Fruit fly (Drosophila melanogaster) whole organism, embryonic: Measurements from ENCODE around the gene mld.
A peak's percentile ranks its signal among the peaks of the same experiment; 100 is the strongest.

Experiments
- Ada2b ChIP-seq: fragments of 200-800 bp; sonication (Bioruptor generic); IDR thresholded peaks from 2 replicates; pipeline ENCODE4 v1.3.6; 2022; ENCODE audit warnings: missing biosample characterization, missing genetic modification characterization
- Atf-2 ChIP-seq: fragments of 200-800 bp; sonication (Bioruptor generic); optimal IDR thresholded peaks from 2 replicates; lab custom pipeline; 2016; ENCODE audit warnings: missing biosample characterization, missing genetic modification characterization
- Bteb2 ChIP-seq: fragments of 200-800 bp; sonication (Bioruptor generic); optimal IDR thresholded peaks from 2 replicates; lab custom pipeline; 2016; ENCODE audit warnings: missing biosample characterization, missing genetic modification characterization
- CG10147 ChIP-seq: fragments of 200-800 bp; sonication (Bioruptor generic); optimal IDR thresholded peaks from 2 replicates; lab custom pipeline; 2019; ENCODE audit warnings: missing biosample characterization, mild to moderate bottlenecking, missing genetic modification characterization, moderate library complexity
- CG10321 ChIP-seq: fragments of 200-800 bp; sonication (Bioruptor generic); IDR thresholded peaks from 2 replicates; pipeline ENCODE4 v1.3.6; 2022; ENCODE audit warnings: missing biosample characterization, missing genetic modification characterization
- CG11085 ChIP-seq: fragments of 200-800 bp; sonication (Bioruptor generic); IDR thresholded peaks from 2 replicates; pipeline ENCODE4 v1.3.6; 2022; ENCODE audit warnings: missing biosample characterization, missing genetic modification characterization
- CG13287 ChIP-seq: fragments of 200-800 bp; sonication (Bioruptor generic); IDR thresholded peaks from 2 replicates; pipeline ENCODE4 v1.3.6; 2022; ENCODE audit warnings: missing biosample characterization, missing genetic modification characterization; ENCODE audit not compliant: partially characterized antibody
- CG13424 ChIP-seq: fragments of 200-800 bp; sonication (Bioruptor generic); optimal IDR thresholded peaks from 2 replicates; lab custom pipeline; 2019; ENCODE audit warnings: missing biosample characterization, mild to moderate bottlenecking, missing genetic modification characterization, moderate library complexity
- CG14014 ChIP-seq: fragments of 200-800 bp; sonication (Bioruptor generic); IDR thresholded peaks from 2 replicates; pipeline ENCODE4 v1.3.6; 2022; ENCODE audit warnings: missing biosample characterization, missing genetic modification characterization
- CG14860 ChIP-seq: fragments of 200-800 bp; sonication (Bioruptor generic); IDR thresholded peaks from 3 replicates; pipeline ENCODE4 v1.3.6; 2022; ENCODE audit warnings: missing biosample characterization, missing genetic modification characterization; ENCODE audit not compliant: partially characterized antibody
- CG17359 ChIP-seq: fragments of 200-800 bp; sonication (Bioruptor generic); optimal IDR thresholded peaks from 3 replicates; lab custom pipeline; 2018; ENCODE audit warnings: missing biosample characterization, mild to moderate bottlenecking, missing genetic modification characterization, moderate library complexity
- CG17829 ChIP-seq: fragments of 200-800 bp; optimal IDR thresholded peaks from 2 replicates; lab custom pipeline; 2019; ENCODE audit warnings: missing biosample characterization, mild to moderate bottlenecking, missing genetic modification characterization, moderate library complexity
- CG18764 ChIP-seq: fragments of 200-800 bp; sonication (Bioruptor generic); optimal IDR thresholded peaks from 3 replicates; lab custom pipeline; 2016; ENCODE audit warnings: missing biosample characterization, missing genetic modification characterization
- CG34376 ChIP-seq: fragments of 200-800 bp; sonication (Bioruptor generic); optimal IDR thresholded peaks from 2 replicates; lab custom pipeline; 2018; ENCODE audit warnings: missing biosample characterization, mild to moderate bottlenecking, missing genetic modification characterization
- CG7556 ChIP-seq: fragments of 200-800 bp; sonication (Bioruptor generic); optimal IDR thresholded peaks from 2 replicates; lab custom pipeline; 2017; ENCODE audit warnings: missing biosample characterization, mild to moderate bottlenecking, missing genetic modification characterization
- CG7987 ChIP-seq: fragments of 200-800 bp; sonication (Bioruptor generic); optimal IDR thresholded peaks from 2 replicates; lab custom pipeline; 2018; ENCODE audit warnings: missing biosample characterization, mild to moderate bottlenecking, missing genetic modification characterization, moderate library complexity
- CG8290 ChIP-seq, 3 experiments: fragments of 200-800 bp; sonication (Bioruptor generic); optimal IDR thresholded peaks; 2 replicates each; lab custom pipeline; 2016 to 2019; ENCODE audit warnings: missing biosample characterization in 3 of 3, missing genetic modification characterization in 3 of 3, mild to moderate bottlenecking in 2 of 3, moderate library complexity in 1 of 3
- CG9437 ChIP-seq: fragments of 200-800 bp; sonication (Bioruptor generic); optimal IDR thresholded peaks from 2 replicates; lab custom pipeline; 2018; ENCODE audit warnings: missing biosample characterization, mild to moderate bottlenecking, missing genetic modification characterization
- Camta ChIP-seq: fragments of 200-800 bp; sonication (Bioruptor generic); optimal IDR thresholded peaks from 2 replicates; lab custom pipeline; 2016; ENCODE audit warnings: missing biosample characterization, missing genetic modification characterization
- Chrac-16 ChIP-seq: fragments of 200-800 bp; sonication (Bioruptor generic); optimal IDR thresholded peaks from 3 replicates; lab custom pipeline; 2016; ENCODE audit warnings: missing biosample characterization, missing genetic modification characterization
- Deaf1 ChIP-seq: fragments of 200-800 bp; optimal IDR thresholded peaks from 3 replicates; lab custom pipeline; 2019; ENCODE audit warnings: missing biosample characterization, mild to moderate bottlenecking, missing genetic modification characterization, moderate library complexity
- Dll ChIP-seq: fragments of 200-800 bp; sonication (Bioruptor generic); IDR thresholded peaks from 4 replicates; pipeline ENCODE4 v1.3.6; 2022; ENCODE audit warnings: missing biosample characterization, missing genetic modification characterization; ENCODE audit not compliant: partially characterized antibody
- Dref ChIP-seq: fragments of 200-800 bp; sonication (Bioruptor generic); IDR thresholded peaks from 2 replicates; pipeline ENCODE4 v1.3.6; 2022; ENCODE audit warnings: missing biosample characterization, missing genetic modification characterization
- E2f2 ChIP-seq: fragments of 200-800 bp; sonication (Bioruptor generic); IDR thresholded peaks from 2 replicates; pipeline ENCODE4 v1.3.6; 2022; ENCODE audit warnings: missing biosample characterization, missing genetic modification characterization
- Ets97D ChIP-seq: fragments of 200-800 bp; sonication (Bioruptor generic); optimal IDR thresholded peaks from 3 replicates; lab custom pipeline; 2016; ENCODE audit warnings: missing biosample characterization, missing genetic modification characterization
- H15 ChIP-seq: fragments of 200-800 bp; sonication (Bioruptor generic); IDR thresholded peaks from 3 replicates; pipeline ENCODE4 v1.3.6; 2022; ENCODE audit warnings: missing biosample characterization, missing genetic modification characterization
- Hand ChIP-seq: fragments of 200-800 bp; sonication (Bioruptor generic); optimal IDR thresholded peaks from 2 replicates; lab custom pipeline; 2017; ENCODE audit warnings: mild to moderate bottlenecking, missing biosample characterization, missing genetic modification reagents, missing genetic modification characterization
- Max ChIP-seq: fragments of 200-800 bp; sonication (Bioruptor generic); optimal IDR thresholded peaks from 2 replicates; lab custom pipeline; 2016; ENCODE audit warnings: missing biosample characterization, mild to moderate bottlenecking, missing genetic modification characterization
- btn ChIP-seq: fragments of 200-800 bp; sonication (Bioruptor generic); optimal IDR thresholded peaks from 2 replicates; lab custom pipeline; 2016; ENCODE audit warnings: missing biosample characterization, missing genetic modification characterization
- chm ChIP-seq: fragments of 200-800 bp; sonication (Bioruptor generic); IDR thresholded peaks from 2 replicates; pipeline ENCODE4 v1.3.6; 2022; ENCODE audit warnings: missing biosample characterization, missing genetic modification characterization
- crp ChIP-seq, 2 experiments: fragments of 200-800 bp; sonication (Bioruptor generic); optimal IDR thresholded peaks; 2 replicates in 1 of 2; 3 replicates in 1 of 2; lab custom pipeline; 2017; ENCODE audit warnings: missing biosample characterization in 2 of 2, missing genetic modification characterization in 2 of 2, mild to moderate bottlenecking in 1 of 2, moderate library complexity in 1 of 2
- disco-r ChIP-seq: fragments of 200-800 bp; sonication (Bioruptor generic); optimal IDR thresholded peaks from 2 replicates; lab custom pipeline; 2016; ENCODE audit warnings: missing biosample characterization, missing genetic modification characterization
- fd3F ChIP-seq: fragments of 200-800 bp; sonication (Bioruptor generic); optimal IDR thresholded peaks from 2 replicates; lab custom pipeline; 2018; ENCODE audit warnings: missing biosample characterization, mild to moderate bottlenecking, missing genetic modification characterization, moderate library complexity
- ftz-f1 ChIP-seq: fragments of 200-800 bp; sonication (Bioruptor generic); optimal IDR thresholded peaks from 2 replicates; lab custom pipeline; 2016; ENCODE audit warnings: missing biosample characterization, missing genetic modification characterization
- ind ChIP-seq: fragments of 200-800 bp; sonication (Bioruptor generic); optimal IDR thresholded peaks from 3 replicates; lab custom pipeline; 2016; ENCODE audit warnings: missing biosample characterization, missing genetic modification characterization
- kah ChIP-seq: fragments of 200-800 bp; sonication (Bioruptor generic); optimal IDR thresholded peaks from 2 replicates; lab custom pipeline; 2018; ENCODE audit warnings: missing biosample characterization, mild to moderate bottlenecking, missing genetic modification characterization
- kni ChIP-seq: fragments of 200-800 bp; sonication (Bioruptor generic); optimal IDR thresholded peaks from 3 replicates; lab custom pipeline; 2017; ENCODE audit warnings: mild to moderate bottlenecking, missing biosample characterization, missing genetic modification reagents, missing genetic modification characterization
- lola ChIP-seq, 3 experiments: fragments of >200 bp in 2 of 3; fragments of 200-800 bp in 1 of 3; sonication (Bioruptor generic) in 1 of 3; optimal IDR thresholded peaks; 2 replicates each; lab custom pipeline; 2017 to 2019; ENCODE audit warnings: missing biosample characterization in 3 of 3, missing genetic modification characterization in 3 of 3, mild to moderate bottlenecking in 1 of 3, moderate library complexity in 1 of 3
- mam ChIP-seq: fragments of 200-800 bp; sonication (Bioruptor generic); optimal IDR thresholded peaks from 3 replicates; lab custom pipeline; 2016; ENCODE audit warnings: missing biosample characterization, missing genetic modification characterization
- oc ChIP-seq: fragments of 200-800 bp; sonication (Bioruptor generic); optimal IDR thresholded peaks from 2 replicates; lab custom pipeline; 2018; ENCODE audit warnings: missing biosample characterization, mild to moderate bottlenecking, missing genetic modification characterization, moderate library complexity
- org-1 ChIP-seq: fragments of 200-800 bp; sonication (Bioruptor generic); optimal IDR thresholded peaks from 2 replicates; lab custom pipeline; 2017; ENCODE audit warnings: missing biosample characterization, missing genetic modification characterization
- pnt ChIP-seq: fragments of 200-800 bp; sonication (Bioruptor generic); optimal IDR thresholded peaks from 3 replicates; lab custom pipeline; 2016; ENCODE audit warnings: missing biosample characterization, missing genetic modification characterization
- pum ChIP-seq: fragments of 200-800 bp; sonication (Bioruptor generic); optimal IDR thresholded peaks from 2 replicates; lab custom pipeline; 2016; ENCODE audit warnings: missing biosample characterization, missing genetic modification characterization
- rib ChIP-seq: fragments of 200-800 bp; sonication (Bioruptor generic); IDR thresholded peaks from 2 replicates; pipeline ENCODE4 v1.3.6; 2022; ENCODE audit warnings: missing biosample characterization, missing genetic modification characterization
- sens ChIP-seq: fragments of 200-800 bp; sonication (Bioruptor generic); peaks from one replicate; lab custom pipeline; 2016; ENCODE audit warnings: missing biosample characterization, missing genetic modification characterization
- seq ChIP-seq: fragments of 200-800 bp; sonication (Bioruptor generic); IDR thresholded peaks from 2 replicates; pipeline ENCODE4 v1.3.6; 2022; ENCODE audit warnings: missing biosample characterization, missing genetic modification characterization
- slbo ChIP-seq: fragments of 200-800 bp; sonication (Bioruptor generic); IDR thresholded peaks from 2 replicates; pipeline ENCODE4 v1.3.6; 2022; ENCODE audit warnings: missing biosample characterization, missing genetic modification characterization
- sna ChIP-seq: fragments of 200-800 bp; sonication (Bioruptor generic); IDR thresholded peaks from 2 replicates; pipeline ENCODE4 v1.3.6; 2022; ENCODE audit warnings: missing biosample characterization, missing genetic modification characterization; ENCODE audit not compliant: partially characterized antibody
- tna ChIP-seq: fragments of 200-800 bp; sonication (Bioruptor generic); IDR thresholded peaks from 2 replicates; pipeline ENCODE4 v1.3.6; 2022; ENCODE audit warnings: missing biosample characterization, missing genetic modification characterization; ENCODE audit not compliant: partially characterized antibody
- tup ChIP-seq: fragments of 200-800 bp; sonication (Bioruptor generic); optimal IDR thresholded peaks from 2 replicates; lab custom pipeline; 2016; ENCODE audit warnings: missing biosample characterization, mild to moderate bottlenecking, missing genetic modification characterization, moderate library complexity
- tx ChIP-seq: fragments of 200-800 bp; sonication (Bioruptor generic); optimal IDR thresholded peaks from 2 replicates; lab custom pipeline; 2016; ENCODE audit warnings: missing biosample characterization, missing genetic modification characterization

The mld gene

dm6 chr3R:24582669-24582995 is 2.8 kb upstream of the mld start, which contains the start of gene REPTOR (continued):
- TF ChIP-seq Deaf1: peak; percentile 15
- TF ChIP-seq sna (GFP tag; lab: Robert Waterston, UW): no peak
- TF ChIP-seq H15 (GFP tag; lab: Robert Waterston, UW): no peak
- no peak for TF ChIP-seq CG11085
- TF ChIP-seq kah: peak; percentile 75
- no peak for TF ChIP-seq Hand (GFP tag; lab: Kevin White, UChicago)
- TF ChIP-seq crp (GFP tag; optimal IDR thresholded peaks at IDR 0.05; lab: Kevin White, UChicago): peak in 1 of 2 experiments; percentile 35
- TF ChIP-seq Ets97D (GFP tag; lab: Kevin White, UChicago): peak; percentile 44
- peak; percentile 16 for TF ChIP-seq CG10147 (GFP tag; lab: Kevin White, UChicago)
- TF ChIP-seq CG17829 (tag; lab: Kevin White, UChicago): peak; percentile 63
- TF ChIP-seq ftz-f1 (GFP tag; lab: Kevin White, UChicago): peak; percentile 25
- TF ChIP-seq chm (GFP tag; lab: Robert Waterston, UW): no peak
- no peak for TF ChIP-seq Ada2b (GFP tag; lab: Robert Waterston, UW)
- TF ChIP-seq org-1 (GFP tag; lab: Kevin White, UChicago): no peak
- no peak for TF ChIP-seq CG14860
- TF ChIP-seq fd3F: no peak
- no peak for TF ChIP-seq mam (GFP tag; lab: Kevin White, UChicago)
- no peak for TF ChIP-seq CG8290 (GFP tag; optimal IDR thresholded peaks at IDR 0.05; lab: Kevin White, UChicago)
- peak in 1 of 2 experiments; percentile 45 for TF ChIP-seq CG8290 (tag; optimal IDR thresholded peaks at IDR 0.05; lab: Kevin White, UChicago)
- TF ChIP-seq slbo (GFP tag; lab: Robert Waterston, UW): no peak
- no peak for TF ChIP-seq CG10321 (GFP tag; lab: Robert Waterston, UW)
- TF ChIP-seq CG14014 (GFP tag; lab: Robert Waterston, UW): no peak
- no peak for TF ChIP-seq CG13287 (GFP tag; lab: Robert Waterston, UW)
- no peak for TF ChIP-seq Dll (GFP tag; lab: Robert Waterston, UW)
- no peak for TF ChIP-seq tup
- TF ChIP-seq CG7556 (GFP tag; lab: Kevin White, UChicago): peak; percentile 35
- peak; percentile 42 for TF ChIP-seq CG17359 (tag; lab: Kevin White, UChicago)
- no peak for TF ChIP-seq Bteb2 (GFP tag; lab: Kevin White, UChicago)
- peak; percentile 59 for TF ChIP-seq kni (GFP tag; lab: Kevin White, UChicago)
- peak; percentile 11 for TF ChIP-seq CG13424 (tag; lab: Kevin White, UChicago)
- TF ChIP-seq Max (GFP tag; lab: Kevin White, UChicago): peak; percentile 51
- no peak for TF ChIP-seq btn (GFP tag; lab: Kevin White, UChicago)
- TF ChIP-seq rib: no peak
- no peak for TF ChIP-seq pum
- TF ChIP-seq oc (tag; lab: Kevin White, UChicago): no peak
- TF ChIP-seq pnt (GFP tag; lab: Kevin White, UChicago): no peak
- TF ChIP-seq CG9437: no peak
- TF ChIP-seq ind (GFP tag; lab: Kevin White, UChicago): peak; percentile 4
- TF ChIP-seq CG18764: no peak
- TF ChIP-seq Dref (GFP tag; lab: Robert Waterston, UW): no peak
- peak; percentile 76 for TF ChIP-seq CG34376 (GFP tag; lab: Kevin White, UChicago)
- TF ChIP-seq tx: no peak
- TF ChIP-seq E2f2: no peak
- TF ChIP-seq CG7987 (GFP tag; lab: Kevin White, UChicago): peak; percentile 67
- no peak for TF ChIP-seq Camta (GFP tag; lab: Kevin White, UChicago)
- TF ChIP-seq seq: no peak
- peak; percentile 63 for TF ChIP-seq sens (GFP tag; lab: Kevin White, UChicago)
- TF ChIP-seq tna (GFP tag; lab: Robert Waterston, UW): no peak
- no peak for TF ChIP-seq disco-r (GFP tag; lab: Kevin White, UChicago)
- TF ChIP-seq Chrac-16 (GFP tag; lab: Kevin White, UChicago): peak; percentile 24
- TF ChIP-seq Atf-2 (GFP tag; lab: Kevin White, UChicago): no peak
- no peak for TF ChIP-seq lola (GFP tag; optimal IDR thresholded peaks at IDR 0.05; lab: Kevin White, UChicago)
